Fruit fly (Drosophila melanogaster): ENCODE measurements around the gene CG7148.

The CG7148 gene

DNA sequence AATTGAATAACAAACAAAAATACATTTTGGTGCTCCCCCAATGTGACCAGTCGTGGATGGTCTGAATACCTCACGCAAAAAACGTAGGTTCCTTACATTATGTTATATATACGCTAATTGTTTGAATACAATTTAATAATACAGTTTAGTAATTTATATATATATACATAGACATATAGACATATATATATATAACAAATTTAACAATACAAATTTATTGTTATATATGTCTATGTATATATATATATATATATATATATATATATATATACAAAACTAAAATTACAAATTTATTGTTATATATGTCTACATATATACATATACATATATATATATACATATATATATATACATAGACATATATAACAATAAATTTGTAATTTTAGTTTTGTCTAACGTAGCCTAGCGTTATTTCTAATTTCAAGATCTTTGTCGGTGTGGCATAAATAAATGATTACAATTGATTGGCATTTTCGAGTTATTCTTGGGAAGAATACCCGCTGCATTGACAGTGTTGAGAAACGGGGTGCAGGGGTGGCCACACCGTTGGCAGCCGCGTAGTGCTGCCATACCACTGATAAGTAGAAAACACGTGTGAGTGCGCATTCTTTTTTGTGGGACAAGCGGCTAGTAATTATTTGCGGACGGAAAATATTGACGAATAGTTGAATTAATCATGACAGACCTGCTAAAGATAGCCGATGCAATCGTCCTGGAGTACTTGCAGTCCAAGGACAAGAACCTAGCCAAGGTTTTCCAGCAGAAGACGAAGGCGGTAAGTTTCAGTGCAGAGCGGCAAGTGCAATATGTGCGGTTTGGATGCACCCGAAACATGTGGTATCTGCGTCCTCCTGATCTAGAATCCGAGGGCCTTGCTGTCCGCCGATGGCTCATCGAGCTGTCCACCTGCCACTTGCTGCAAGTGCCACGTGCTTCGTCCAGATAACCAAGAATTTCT, at the start of gene CG7148, which contains the start of gene Nopp140:
TSS of gene CG7148 (minus strand) at position 51 of the 958 bp plus-strand sequence.
TSS of gene Nopp140 (plus strand) at position 572 of the 958 bp plus-strand sequence.
- no peak for TF ChIP-seq CG8478 (optimal IDR thresholded peaks at IDR 0.05)
- TF ChIP-seq Dll (optimal IDR thresholded peaks at IDR 0.05) = no peak
- no peak for TF ChIP-seq usp (GFP tag; optimal IDR thresholded peaks at IDR 0.05)
- no peak for TF ChIP-seq psq (optimal IDR thresholded peaks at IDR 0.05)
- no peak for TF ChIP-seq EcR (GFP tag; optimal IDR thresholded peaks at IDR 0.05)
- TF ChIP-seq pan (optimal IDR thresholded peaks at IDR 0.05) = no peak

DNA sequence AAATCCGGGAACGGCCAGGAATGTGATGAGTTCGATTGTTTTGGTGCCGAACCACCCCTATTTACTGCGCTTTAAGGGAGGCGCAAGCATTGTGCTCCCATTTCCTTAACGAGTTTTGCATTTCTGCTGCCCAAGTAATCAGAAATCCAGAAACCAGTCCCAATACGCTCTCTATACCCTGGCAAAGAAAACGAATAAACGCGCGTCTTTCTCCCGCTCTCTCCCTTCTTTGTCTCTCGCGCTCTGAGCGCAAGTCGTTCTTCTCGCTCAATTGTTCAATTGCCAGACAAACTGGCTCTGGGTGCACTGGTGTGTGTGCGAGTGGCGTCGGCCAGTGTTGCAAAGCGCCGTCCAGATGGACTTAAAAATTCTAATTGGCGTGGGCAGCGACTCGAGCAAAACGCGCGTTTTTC, 48.4 kb upstream of the CG7148 start:
- TF ChIP-seq EcR (GFP tag; optimal IDR thresholded peaks at IDR 0.05) (no peak), usp (GFP tag; optimal IDR thresholded peaks at IDR 0.05) (no peak), Dll (optimal IDR thresholded peaks at IDR 0.05) (peak; percentile 94), psq (optimal IDR thresholded peaks at IDR 0.05) (peak; percentile 4), CG8478 (optimal IDR thresholded peaks at IDR 0.05) (no peak), pan (optimal IDR thresholded peaks at IDR 0.05) (peak; percentile 97)

DNA sequence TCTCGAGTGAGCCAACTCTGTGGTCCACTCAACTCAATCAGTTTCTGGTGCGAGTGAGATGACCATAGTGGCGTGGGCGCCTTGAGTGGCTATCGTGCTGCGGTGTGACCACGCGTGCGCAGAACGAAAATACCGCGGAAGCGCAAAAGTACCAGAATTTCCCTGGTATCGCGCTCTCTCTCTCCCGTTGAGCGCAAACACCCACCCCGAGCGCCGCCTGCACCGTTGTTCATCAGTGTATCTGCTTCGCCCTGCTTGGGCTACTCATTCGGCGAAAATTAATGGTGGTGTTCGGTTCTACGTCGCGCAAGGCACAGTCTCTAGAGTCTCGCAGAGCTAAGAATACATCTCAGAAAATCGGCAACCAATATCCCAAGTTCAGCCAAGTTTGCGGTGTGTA, 47.3 kb upstream of the CG7148 start:
- peak; percentile 45 for TF ChIP-seq CG8478 (optimal IDR thresholded peaks at IDR 0.05)
- no peak for TF ChIP-seq pan (optimal IDR thresholded peaks at IDR 0.05)
- peak; percentile 66 for TF ChIP-seq Dll (optimal IDR thresholded peaks at IDR 0.05)

DNA sequence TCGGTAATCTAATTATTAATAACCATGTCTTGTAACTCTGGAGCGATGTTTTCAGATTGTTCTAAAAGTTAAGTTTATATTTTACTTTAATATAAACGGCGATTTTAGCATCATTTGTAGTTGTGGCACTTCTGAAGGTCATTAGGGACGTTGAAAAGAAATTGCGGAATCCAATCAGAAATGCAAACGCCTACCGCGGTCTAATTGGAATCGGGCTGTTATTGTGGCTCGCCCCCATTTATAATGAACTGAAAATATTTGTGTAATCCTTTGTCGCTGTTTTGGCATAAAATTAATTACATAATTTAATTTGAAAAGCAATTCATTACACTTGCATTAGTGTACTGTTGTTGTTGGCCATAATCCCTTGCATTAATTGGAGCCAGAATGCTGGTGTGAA, 46.2 kb upstream of the CG7148 start:
- TF ChIP-seq pan (optimal IDR thresholded peaks at IDR 0.05) (no peak), usp (GFP tag; optimal IDR thresholded peaks at IDR 0.05) (no peak), EcR (GFP tag; optimal IDR thresholded peaks at IDR 0.05) (no peak), psq (optimal IDR thresholded peaks at IDR 0.05) (no peak), Dll (optimal IDR thresholded peaks at IDR 0.05) (no peak), CG8478 (optimal IDR thresholded peaks at IDR 0.05) (no peak)

DNA sequence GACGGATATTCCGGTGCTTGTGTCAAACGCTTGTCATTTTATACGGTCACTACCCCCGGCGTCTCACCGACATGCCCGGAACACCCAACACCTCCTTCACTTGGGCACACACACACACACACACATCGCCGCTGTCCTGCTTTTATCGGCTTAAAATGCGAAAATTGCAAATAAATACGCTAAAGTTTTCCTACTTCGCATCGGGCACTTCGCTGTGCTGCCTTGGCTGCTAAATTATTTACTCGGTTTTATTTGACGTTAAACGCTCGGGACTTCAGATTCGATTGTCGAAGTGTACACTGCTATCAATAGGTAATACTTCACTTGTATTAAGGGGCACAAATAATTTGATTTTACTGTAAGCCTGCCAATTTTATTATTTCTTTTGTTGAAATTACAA, 39.8 kb upstream of the CG7148 start:
- TF ChIP-seq pan (optimal IDR thresholded peaks at IDR 0.05) = no peak
- TF ChIP-seq Dll (optimal IDR thresholded peaks at IDR 0.05) = no peak
- TF ChIP-seq psq (optimal IDR thresholded peaks at IDR 0.05) = no peak
- TF ChIP-seq EcR (GFP tag; optimal IDR thresholded peaks at IDR 0.05) = no peak
- TF ChIP-seq usp (GFP tag; optimal IDR thresholded peaks at IDR 0.05) = no peak
- no peak for TF ChIP-seq CG8478 (optimal IDR thresholded peaks at IDR 0.05)

DNA sequence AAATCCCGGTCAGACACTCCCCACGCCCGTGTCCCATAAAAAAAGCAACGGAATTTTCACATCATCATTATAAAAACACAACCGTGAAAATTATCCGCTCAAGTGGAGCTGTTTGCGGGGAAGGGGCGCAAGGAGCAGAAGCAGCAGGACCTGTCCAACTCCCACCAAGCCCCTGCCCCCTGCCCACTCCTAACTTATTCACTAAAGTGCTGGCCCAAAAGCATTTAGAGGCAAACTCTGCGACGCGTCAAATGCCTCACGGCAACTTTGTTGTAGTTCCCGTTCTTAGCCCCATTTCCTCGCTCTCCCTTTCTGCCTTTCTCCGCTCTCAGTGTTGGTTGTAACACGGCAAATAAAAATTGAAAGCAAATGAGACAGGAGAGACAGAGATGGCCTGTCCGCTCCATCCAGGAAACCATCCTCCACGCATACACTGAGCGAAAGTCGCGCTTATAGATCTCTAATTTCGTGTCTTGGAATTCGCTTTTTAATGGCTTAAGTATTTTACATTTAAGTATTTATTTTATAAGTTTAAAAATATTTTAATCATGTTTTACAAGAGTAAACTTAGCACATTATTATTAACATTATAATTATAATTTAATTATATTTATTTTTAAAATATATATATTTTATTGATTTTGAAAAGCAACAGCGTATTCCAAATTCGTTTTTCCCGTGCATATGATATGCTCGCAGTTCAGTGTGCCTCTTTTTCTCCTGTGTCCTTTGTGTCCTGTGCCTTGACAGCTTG, 27.4 kb upstream of the CG7148 start:
- TF ChIP-seq Dll (optimal IDR thresholded peaks at IDR 0.05) (no peak), CG8478 (optimal IDR thresholded peaks at IDR 0.05) (no peak), usp (GFP tag; optimal IDR thresholded peaks at IDR 0.05) (no peak), EcR (GFP tag; optimal IDR thresholded peaks at IDR 0.05) (no peak), pan (optimal IDR thresholded peaks at IDR 0.05) (no peak), psq (optimal IDR thresholded peaks at IDR 0.05) (no peak)

DNA sequence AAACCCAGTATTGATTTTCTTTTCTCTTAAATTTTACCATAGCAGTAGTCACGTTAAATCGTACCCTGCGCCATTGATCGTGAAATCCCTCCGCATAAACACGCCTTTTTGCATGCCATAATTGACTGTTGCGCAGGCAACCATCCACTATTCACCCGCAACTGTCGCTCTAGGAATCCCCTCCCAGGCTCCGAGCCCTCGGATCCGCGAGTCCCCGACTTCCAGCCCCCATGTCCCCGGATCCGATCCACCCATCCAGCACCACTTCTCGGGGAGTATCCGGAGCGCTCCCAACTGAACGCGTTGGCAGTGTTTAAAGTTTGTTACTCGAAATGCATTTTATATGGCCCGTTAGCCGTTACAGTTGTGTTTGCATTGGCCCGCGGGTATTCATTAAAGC, 16.3 kb upstream of the CG7148 start:
- TF ChIP-seq pan (optimal IDR thresholded peaks at IDR 0.05) (no peak), EcR (GFP tag; optimal IDR thresholded peaks at IDR 0.05) (no peak), CG8478 (optimal IDR thresholded peaks at IDR 0.05) (no peak), psq (optimal IDR thresholded peaks at IDR 0.05) (no peak), Dll (optimal IDR thresholded peaks at IDR 0.05) (no peak), usp (GFP tag; optimal IDR thresholded peaks at IDR 0.05) (no peak)

DNA sequence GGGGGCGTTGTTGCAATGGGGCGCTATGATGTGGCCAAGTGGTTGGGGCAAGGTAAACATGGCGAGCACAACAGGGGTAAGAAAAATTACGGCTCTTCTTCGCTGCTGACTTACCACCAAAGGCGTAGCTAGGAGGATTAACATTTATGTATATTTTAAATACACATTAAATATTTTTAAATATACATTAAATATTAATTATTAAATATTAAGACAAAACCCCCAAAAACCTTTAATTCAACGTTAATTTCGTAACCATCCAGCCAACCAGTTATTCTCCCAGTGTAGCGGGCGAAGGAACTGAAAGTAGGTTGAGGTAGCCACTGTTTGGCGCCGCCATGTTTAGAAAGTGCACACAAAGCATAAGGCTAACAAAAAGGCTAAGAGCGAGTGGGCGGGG, 14.5 kb upstream of the CG7148 start:
- TF ChIP-seq psq (optimal IDR thresholded peaks at IDR 0.05) (no peak), Dll (optimal IDR thresholded peaks at IDR 0.05) (no peak), pan (optimal IDR thresholded peaks at IDR 0.05) (no peak), EcR (GFP tag; optimal IDR thresholded peaks at IDR 0.05) (no peak), CG8478 (optimal IDR thresholded peaks at IDR 0.05) (no peak), usp (GFP tag; optimal IDR thresholded peaks at IDR 0.05) (no peak)

DNA sequence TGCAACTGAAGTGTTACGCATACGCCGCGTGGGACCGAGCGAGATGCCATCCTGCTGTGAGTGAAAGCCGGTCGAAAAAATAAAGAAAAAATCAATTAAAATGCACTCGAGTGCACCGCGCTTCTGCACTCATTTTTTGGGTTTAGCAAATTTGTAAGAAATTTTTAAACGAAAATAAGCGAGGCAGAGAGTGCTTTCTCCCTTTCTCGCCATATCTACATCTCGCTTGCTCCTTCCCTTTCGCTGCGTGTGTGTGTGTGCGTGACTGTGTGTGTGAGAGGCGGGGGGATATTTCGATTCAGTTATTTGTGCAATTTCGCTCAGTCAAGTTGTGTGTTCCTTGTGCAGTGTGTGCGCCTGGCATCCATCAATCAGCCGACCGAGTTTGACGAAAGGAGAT, 12.4 kb upstream of the CG7148 start, which contains the start of gene mub:
TSS of gene mub (plus strand) at position 301 of the 400 bp plus-strand sequence.
- TF ChIP-seq Dll (optimal IDR thresholded peaks at IDR 0.05) (no peak), pan (optimal IDR thresholded peaks at IDR 0.05) (no peak), usp (GFP tag; optimal IDR thresholded peaks at IDR 0.05) (no peak), psq (optimal IDR thresholded peaks at IDR 0.05) (no peak), CG8478 (optimal IDR thresholded peaks at IDR 0.05) (no peak), EcR (GFP tag; optimal IDR thresholded peaks at IDR 0.05) (no peak)

DNA sequence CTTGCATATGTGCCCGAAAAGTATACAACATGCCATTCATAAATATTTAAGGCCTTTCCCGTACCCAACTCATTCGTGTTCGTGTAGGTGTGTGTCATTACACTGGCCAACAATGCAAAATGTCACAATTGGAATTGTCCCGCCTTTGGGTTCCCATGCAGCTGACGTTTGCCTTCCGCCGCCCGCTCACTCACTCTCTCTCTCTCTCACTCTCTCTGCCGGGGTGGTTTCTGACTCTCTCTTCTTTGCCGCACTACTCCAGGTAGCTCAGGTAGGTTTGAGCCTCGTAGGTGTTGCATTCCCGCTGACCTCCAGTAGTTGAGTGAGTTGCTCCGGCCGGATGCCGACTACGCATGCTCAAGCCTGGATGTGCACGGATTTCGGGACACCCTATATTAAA, 11.3 kb upstream of the CG7148 start:
- TF ChIP-seq pan (optimal IDR thresholded peaks at IDR 0.05) (no peak), usp (GFP tag; optimal IDR thresholded peaks at IDR 0.05) (no peak), Dll (optimal IDR thresholded peaks at IDR 0.05) (no peak), EcR (GFP tag; optimal IDR thresholded peaks at IDR 0.05) (no peak), psq (optimal IDR thresholded peaks at IDR 0.05) (no peak), CG8478 (optimal IDR thresholded peaks at IDR 0.05) (no peak)

DNA sequence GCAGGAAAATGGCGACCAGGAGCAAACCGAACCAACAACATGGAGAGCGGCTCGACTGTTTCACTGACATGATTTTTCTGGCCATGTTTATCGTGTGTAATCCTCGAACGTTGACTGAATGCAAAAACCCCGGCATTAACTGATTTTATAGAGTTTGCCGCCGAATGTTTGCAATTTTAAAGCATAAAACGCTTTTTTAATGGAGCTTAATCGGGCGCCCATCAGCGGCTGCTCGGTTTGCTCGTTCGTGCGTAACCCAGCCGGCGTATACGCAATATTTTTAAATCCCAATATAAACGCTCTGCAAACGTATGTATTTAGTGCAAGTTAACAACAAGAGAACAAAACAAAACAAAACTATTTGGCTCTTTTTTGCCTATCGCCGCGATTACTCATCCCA, 10.2 kb upstream of the CG7148 start, which contains the start of gene CG14563:
TSS of gene CG14563 (minus strand) at position 101 of the 400 bp plus-strand sequence.
- no peak for TF ChIP-seq EcR (GFP tag; optimal IDR thresholded peaks at IDR 0.05)
- no peak for TF ChIP-seq usp (GFP tag; optimal IDR thresholded peaks at IDR 0.05)
- TF ChIP-seq Dll (optimal IDR thresholded peaks at IDR 0.05) = no peak
- no peak for TF ChIP-seq CG8478 (optimal IDR thresholded peaks at IDR 0.05)
- TF ChIP-seq pan (optimal IDR thresholded peaks at IDR 0.05) = no peak
- no peak for TF ChIP-seq psq (optimal IDR thresholded peaks at IDR 0.05)

Data from whole organism.